Worm (Caenorhabditis elegans) whole organism, L1 larva: Measurements from ENCODE around the gene F41E6.15.
A peak's percentile ranks its signal among the peaks of the same experiment; 100 is the strongest.

Experiments
- C04F5.9 ChIP-seq: sonication (generic microtip); optimal IDR thresholded peaks from 2 replicates; lab custom pipeline; 2016; ENCODE audit warnings: missing genetic modification characterization, missing compliant biosample characterization
- C34B4.2 ChIP-seq: sonication (generic microtip); optimal IDR thresholded peaks from 2 replicates; lab custom pipeline; 2017; ENCODE audit warnings: mild to moderate bottlenecking, missing genetic modification characterization, missing compliant biosample characterization
- F16B12.6 ChIP-seq: fragments of 150-350 bp; optimal IDR thresholded peaks from 2 replicates; lab custom pipeline; 2014; ENCODE audit warnings: missing biosample characterization, missing genetic modification characterization
- Y116A8C.19 ChIP-seq: sonication (generic microtip); optimal IDR thresholded peaks from 2 replicates; lab custom pipeline; 2016; ENCODE audit warnings: missing compliant biosample characterization, missing genetic modification characterization, borderline replicate concordance
- aha-1 ChIP-seq: fragments of 150-350 bp; optimal IDR thresholded peaks from 2 replicates; lab custom pipeline; 2014; ENCODE audit warnings: missing biosample characterization, missing genetic modification characterization
- alr-1 ChIP-seq: fragments of 200-800 bp; sonication (Bioruptor generic); optimal IDR thresholded peaks from 2 replicates; lab custom pipeline; 2018; ENCODE audit warnings: borderline replicate concordance, mild to moderate bottlenecking, missing genetic modification characterization, missing compliant biosample characterization
- aly-2 ChIP-seq: fragments of 150-350 bp; optimal IDR thresholded peaks from 2 replicates; lab custom pipeline; 2014; ENCODE audit warnings: missing biosample characterization, missing genetic modification characterization
- ama-1 ChIP-seq: fragments of 150-350 bp; optimal IDR thresholded peaks from 2 replicates; lab custom pipeline; 2014
- ceh-63 ChIP-seq: fragments of 200-800 bp; sonication (Bioruptor generic); optimal IDR thresholded peaks from 2 replicates; lab custom pipeline; 2018; ENCODE audit warnings: mild to moderate bottlenecking, missing genetic modification characterization, missing compliant biosample characterization
- ceh-90 ChIP-seq: sonication (generic microtip); optimal IDR thresholded peaks from 2 replicates; lab custom pipeline; 2016; ENCODE audit warnings: missing genetic modification characterization, missing compliant biosample characterization
- egl-27 ChIP-seq, 2 experiments: fragments of 150-350 bp in 1 of 2; sonication (generic microtip); optimal IDR thresholded peaks; 3 replicates each; lab custom pipeline; 2017 to 2018; ENCODE audit warnings: missing biosample characterization in 2 of 2, missing genetic modification characterization in 2 of 2, missing genetic modification reagents in 2 of 2
- elt-3 ChIP-seq, 6 experiments: fragments of 150-350 bp in 1 of 6; sonication (generic microtip); optimal IDR thresholded peaks; 2 replicates each; lab custom pipeline; 2017 to 2018; ENCODE audit warnings: missing biosample characterization in 6 of 6, missing genetic modification characterization in 6 of 6, inconsistent platforms in 1 of 6
- ets-5 ChIP-seq: fragments of 200-800 bp; sonication (Bioruptor generic); IDR thresholded peaks from 2 replicates; pipeline ENCODE4 v1.3.6; 2022; ENCODE audit warnings: missing genetic modification characterization, missing compliant biosample characterization
- fkh-10 ChIP-seq: sonication (generic microtip); optimal IDR thresholded peaks from 2 replicates; lab custom pipeline; 2017; ENCODE audit warnings: missing biosample characterization, missing genetic modification reagents, missing genetic modification characterization
- fkh-4 ChIP-seq: sonication (generic microtip); optimal IDR thresholded peaks from 2 replicates; lab custom pipeline; 2016; ENCODE audit warnings: missing compliant biosample characterization, missing genetic modification characterization, borderline replicate concordance
- fkh-8 ChIP-seq: sonication (generic microtip); optimal IDR thresholded peaks from 2 replicates; lab custom pipeline; 2016; ENCODE audit warnings: mild to moderate bottlenecking, missing genetic modification characterization, missing compliant biosample characterization
- fos-1 ChIP-seq: fragments of 150-350 bp; optimal IDR thresholded peaks from 2 replicates; lab custom pipeline; 2014; ENCODE audit warnings: missing biosample characterization, missing genetic modification characterization
- grh-1 ChIP-seq: fragments of 200-800 bp; sonication (Bioruptor generic); IDR thresholded peaks from 2 replicates; pipeline ENCODE4 v1.3.6; 2022; ENCODE audit warnings: missing genetic modification reagents, missing genetic modification characterization, missing compliant biosample characterization
- hlh-4 ChIP-seq: sonication (generic microtip); optimal IDR thresholded peaks from 2 replicates; lab custom pipeline; 2016; ENCODE audit warnings: mild to moderate bottlenecking, missing genetic modification characterization, missing compliant biosample characterization
- hpl-2 ChIP-seq: fragments of 150-350 bp; optimal IDR thresholded peaks from 2 replicates; lab custom pipeline; 2014; ENCODE audit warnings: missing biosample characterization, missing genetic modification reagents, missing genetic modification characterization
- jun-1 ChIP-seq: fragments of 150-350 bp; optimal IDR thresholded peaks from 2 replicates; lab custom pipeline; 2014; ENCODE audit warnings: missing biosample characterization, missing genetic modification reagents, missing genetic modification characterization
- lin-13 ChIP-seq: fragments of 150-350 bp; optimal IDR thresholded peaks from 2 replicates; lab custom pipeline; 2014; ENCODE audit warnings: missing biosample characterization, missing genetic modification reagents, missing genetic modification characterization
- lin-14 ChIP-seq: fragments of 200-800 bp; sonication (Bioruptor generic); optimal IDR thresholded peaks from 2 replicates; lab custom pipeline; 2018; ENCODE audit warnings: mild to moderate bottlenecking, missing genetic modification characterization, moderate library complexity, missing compliant biosample characterization
- lin-15B ChIP-seq: fragments of 150-350 bp; sonication (generic microtip); optimal IDR thresholded peaks from 3 replicates; lab custom pipeline; 2014; ENCODE audit warnings: missing biosample characterization, missing genetic modification characterization
- lin-35 ChIP-seq, 2 experiments: fragments of 150-350 bp; optimal IDR thresholded peaks; 2 replicates each; lab custom pipeline; 2014; ENCODE audit warnings: missing biosample characterization in 2 of 2, missing genetic modification characterization in 2 of 2, missing genetic modification reagents in 2 of 2
- lin-39 ChIP-seq: fragments of 150-350 bp; optimal IDR thresholded peaks from 2 replicates; lab custom pipeline; 2014; ENCODE audit warnings: missing biosample characterization, missing genetic modification reagents, missing genetic modification characterization
- lir-3 ChIP-seq: sonication (generic microtip); optimal IDR thresholded peaks from 2 replicates; lab custom pipeline; 2016; ENCODE audit warnings: mild to moderate bottlenecking, missing genetic modification characterization, moderate library complexity, missing compliant biosample characterization; ENCODE audit not compliant: poor library complexity
- lsy-2 ChIP-seq, 2 experiments: fragments of 150-350 bp; optimal IDR thresholded peaks; 2 replicates each; lab custom pipeline; 2014; ENCODE audit warnings: missing biosample characterization in 2 of 2, missing genetic modification characterization in 2 of 2
- mdl-1 ChIP-seq, 2 experiments: fragments of 150-350 bp; optimal IDR thresholded peaks; 2 replicates each; lab custom pipeline; 2014 to 2017; ENCODE audit warnings: missing biosample characterization in 2 of 2, missing genetic modification characterization in 2 of 2, inconsistent platforms in 1 of 2
- mef-2 ChIP-seq: fragments of 150-350 bp; optimal IDR thresholded peaks from 2 replicates; lab custom pipeline; 2014; ENCODE audit warnings: missing biosample characterization, missing genetic modification characterization
- nhr-11 ChIP-seq: fragments of 150-350 bp; optimal IDR thresholded peaks from 2 replicates; lab custom pipeline; 2014; ENCODE audit warnings: missing biosample characterization, missing genetic modification characterization
- nhr-12 ChIP-seq: sonication (generic microtip); optimal IDR thresholded peaks from 2 replicates; lab custom pipeline; 2017; ENCODE audit warnings: missing biosample characterization, missing genetic modification characterization
- nhr-20 ChIP-seq: sonication (generic microtip); optimal IDR thresholded peaks from 2 replicates; lab custom pipeline; 2016; ENCODE audit warnings: mild to moderate bottlenecking, missing genetic modification characterization, missing compliant biosample characterization
- nhr-71 ChIP-seq: sonication (generic microtip); optimal IDR thresholded peaks from 2 replicates; lab custom pipeline; 2016; ENCODE audit warnings: mild to moderate bottlenecking, missing genetic modification characterization, moderate library complexity, missing compliant biosample characterization
- nhr-76 ChIP-seq: sonication (generic microtip); optimal IDR thresholded peaks from 2 replicates; lab custom pipeline; 2017; ENCODE audit warnings: missing biosample characterization, missing genetic modification characterization
- nhr-77 ChIP-seq: fragments of 150-350 bp; optimal IDR thresholded peaks from 2 replicates; lab custom pipeline; 2014; ENCODE audit warnings: missing biosample characterization, missing genetic modification characterization
- nhr-84 ChIP-seq: sonication (generic microtip); optimal IDR thresholded peaks from 2 replicates; lab custom pipeline; 2017; ENCODE audit warnings: missing biosample characterization, missing genetic modification characterization
- nhr-85 ChIP-seq: sonication (generic microtip); peaks from one replicate; lab custom pipeline; 2016; ENCODE audit warnings: missing genetic modification characterization, inconsistent platforms, missing compliant biosample characterization
- nhr-90 ChIP-seq: sonication (generic microtip); optimal IDR thresholded peaks from 2 replicates; lab custom pipeline; 2016; ENCODE audit warnings: mild to moderate bottlenecking, missing genetic modification characterization, missing compliant biosample characterization; ENCODE audit not compliant: poor library complexity
- pag-3 ChIP-seq: sonication (generic microtip); optimal IDR thresholded peaks from 2 replicates; lab custom pipeline; 2017; ENCODE audit warnings: missing genetic modification characterization, mild to moderate bottlenecking, missing compliant biosample characterization, antibody characterized with exemption, borderline replicate concordance; ENCODE audit not compliant: insufficient read depth
- pax-3 ChIP-seq: fragments of 200-800 bp; sonication (Bioruptor generic); optimal IDR thresholded peaks from 2 replicates; lab custom pipeline; 2018; ENCODE audit warnings: mild to moderate bottlenecking, missing genetic modification characterization, moderate library complexity, missing compliant biosample characterization
- pqm-1 ChIP-seq: sonication (generic microtip); optimal IDR thresholded peaks from 3 replicates; lab custom pipeline; 2017; ENCODE audit warnings: missing biosample characterization, missing genetic modification characterization
- rnt-1 ChIP-seq: sonication (generic microtip); optimal IDR thresholded peaks from 2 replicates; lab custom pipeline; 2016; ENCODE audit warnings: mild to moderate bottlenecking, missing genetic modification characterization, moderate library complexity, missing compliant biosample characterization
- snu-23 ChIP-seq: sonication (generic microtip); optimal IDR thresholded peaks from 2 replicates; lab custom pipeline; 2016; ENCODE audit warnings: missing genetic modification characterization, missing compliant biosample characterization
- tlp-1 ChIP-seq: fragments of 150-350 bp; optimal IDR thresholded peaks from 2 replicates; lab custom pipeline; 2014; ENCODE audit warnings: missing biosample characterization, missing genetic modification characterization
- unc-30 ChIP-seq: sonication (generic microtip); optimal IDR thresholded peaks from 2 replicates; lab custom pipeline; 2017; ENCODE audit warnings: missing biosample characterization, missing genetic modification characterization
- unc-62 ChIP-seq: fragments of 150-350 bp; optimal IDR thresholded peaks from 2 replicates; lab custom pipeline; 2014; ENCODE audit warnings: missing biosample characterization, missing genetic modification reagents, missing genetic modification characterization
- xbp-1 ChIP-seq: sonication (generic microtip); optimal IDR thresholded peaks from 2 replicates; lab custom pipeline; 2016; ENCODE audit warnings: missing genetic modification characterization, missing compliant biosample characterization
- zag-1 ChIP-seq: fragments of 150-350 bp; optimal IDR thresholded peaks from 2 replicates; lab custom pipeline; 2014; ENCODE audit warnings: missing biosample characterization, missing genetic modification characterization
- zip-4 ChIP-seq: fragments of 200-800 bp; sonication (Bioruptor generic); optimal IDR thresholded peaks from 2 replicates; lab custom pipeline; 2018; ENCODE audit warnings: mild to moderate bottlenecking, missing genetic modification characterization, moderate library complexity, missing compliant biosample characterization

The F41E6.15 gene

ce11 chrV:8607353-8607850 is 4.9 kb upstream of the F41E6.15 start, which contains the start of gene smk-1 (continued):
- TF ChIP-seq grh-1: no peak
- TF ChIP-seq mdl-1 (tag; optimal IDR thresholded peaks at IDR 0.05; lab: Kevin White, UChicago): peak in 1 of 2 experiments; percentile 11
- no peak for TF ChIP-seq C34B4.2
- TF ChIP-seq jun-1 (tag; lab: Kevin White, UChicago): no peak
- peak; percentile 77 for TF ChIP-seq nhr-85 (tag; lab: Kevin White, UChicago)

DNA sequence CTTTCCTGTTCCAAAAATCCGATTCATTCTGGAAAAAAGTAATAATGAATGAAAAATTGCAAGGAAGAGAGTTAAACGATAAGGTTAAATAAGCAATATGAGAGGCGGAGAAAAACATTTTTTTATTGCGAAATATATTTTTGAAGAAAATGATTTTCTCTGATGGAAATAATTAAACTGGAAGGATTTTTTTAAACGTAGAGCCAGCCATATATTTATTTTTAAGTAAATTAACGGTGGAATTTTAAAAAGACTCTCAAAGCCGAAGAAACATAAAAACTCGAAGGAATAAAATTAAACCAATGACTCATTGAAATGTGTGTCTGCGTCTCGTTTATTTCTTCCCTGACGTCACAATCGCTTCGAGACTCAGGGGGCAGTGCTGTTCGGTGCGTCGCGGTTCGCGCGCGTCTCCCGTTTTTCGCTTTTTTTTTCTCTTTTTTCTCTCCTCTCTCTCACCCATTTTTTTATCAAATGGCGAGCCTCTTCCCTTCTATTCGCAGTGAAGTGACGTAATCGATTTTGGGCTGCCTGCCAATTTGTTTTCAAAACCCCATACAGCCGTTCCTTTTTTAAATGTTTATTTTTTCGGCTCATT is 3.7 kb upstream of the F41E6.15 start, which contains the start of gene vps-60:
Gene vps-60 (minus strand): TSS at position 30 of the 598 bp plus-strand sequence.
- peak; percentile 34 for TF ChIP-seq hpl-2
- peak; percentile 93 for TF ChIP-seq nhr-77 (tag; lab: Kevin White, UChicago)
- peak; percentile 89 for TF ChIP-seq rnt-1 (tag; lab: Kevin White, UChicago)
- no peak for TF ChIP-seq ets-5
- TF ChIP-seq zip-4 (GFP tag; lab: Kevin White, UChicago): peak; percentile 55
- TF ChIP-seq lin-15B (tag; lab: Kevin White, UChicago): peak; percentile 80
- no peak for TF ChIP-seq hlh-4 (tag; lab: Kevin White, UChicago)
- TF ChIP-seq unc-62 (GFP tag; lab: Kevin White, UChicago): no peak
- TF ChIP-seq nhr-84: no peak
- peak; percentile 83 for TF ChIP-seq zag-1
- peak; percentile 98 for TF ChIP-seq nhr-71 (tag; lab: Kevin White, UChicago)
- TF ChIP-seq fkh-10 (GFP tag; lab: Kevin White, UChicago): peak; percentile 85
- peak; percentile 98 for TF ChIP-seq xbp-1 (tag; lab: Kevin White, UChicago)
- TF ChIP-seq nhr-90 (tag; lab: Kevin White, UChicago): peak; percentile 86
- TF ChIP-seq fos-1 (tag; lab: Kevin White, UChicago): peak; percentile 98
- peak; percentile 10 for TF ChIP-seq F16B12.6 (tag; lab: Kevin White, UChicago)
- peak; percentile 87 for TF ChIP-seq pax-3 (tag; lab: Kevin White, UChicago)
- peak; percentile 60 for TF ChIP-seq lir-3 (tag; lab: Kevin White, UChicago)
- TF ChIP-seq ama-1 (lab: Kevin White, UChicago): peak; percentile 10
- TF ChIP-seq fkh-8: peak; percentile 98
- TF ChIP-seq nhr-11 (tag; lab: Kevin White, UChicago): peak; percentile 37
- TF ChIP-seq ceh-90 (tag; lab: Kevin White, UChicago): peak; percentile 47
- TF ChIP-seq ceh-63 (GFP tag; lab: Kevin White, UChicago): no peak
- TF ChIP-seq Y116A8C.19 (tag; lab: Kevin White, UChicago): no peak
- no peak for TF ChIP-seq tlp-1 (tag; lab: Kevin White, UChicago)
- TF ChIP-seq elt-3 (tag; optimal IDR thresholded peaks at IDR 0.05; lab: Kevin White, UChicago): peak in 5 of 6 experiments; percentile 48 to 91 (median 72)
- peak; percentile 87 to 90 for TF ChIP-seq lin-35 (GFP tag; optimal IDR thresholded peaks at IDR 0.05; lab: Kevin White, UChicago)
- peak; percentile 22 for TF ChIP-seq aha-1
- TF ChIP-seq unc-30: no peak
- peak; percentile 52 to 57 for TF ChIP-seq egl-27 (tag; optimal IDR thresholded peaks at IDR 0.05; lab: Kevin White, UChicago)
- TF ChIP-seq alr-1 (tag; lab: Kevin White, UChicago): no peak
- peak; percentile 48 for TF ChIP-seq mef-2
- TF ChIP-seq fkh-4 (tag; lab: Kevin White, UChicago): no peak
- TF ChIP-seq C04F5.9 (tag; lab: Kevin White, UChicago): peak; percentile 29
- peak; percentile 48 for TF ChIP-seq lin-39 (tag; lab: Kevin White, UChicago)
- no peak for TF ChIP-seq pqm-1 (tag; lab: Kevin White, UChicago)
- no peak for TF ChIP-seq pag-3 (tag; lab: Kevin White, UChicago)
- peak; percentile 89 to 96 for TF ChIP-seq lsy-2 (tag; optimal IDR thresholded peaks at IDR 0.05; lab: Kevin White, UChicago)
- peak; percentile 89 for TF ChIP-seq lin-13
- TF ChIP-seq nhr-12 (tag; lab: Kevin White, UChicago): no peak
- peak; percentile 2 for TF ChIP-seq nhr-76 (tag; lab: Kevin White, UChicago)
- peak; percentile 98 for TF ChIP-seq lin-14 (GFP tag; lab: Kevin White, UChicago)
- TF ChIP-seq snu-23 (GFP tag; lab: Kevin White, UChicago): peak; percentile 96
- peak; percentile 67 for TF ChIP-seq aly-2
- peak; percentile 96 for TF ChIP-seq nhr-20 (tag; lab: Kevin White, UChicago)
- TF ChIP-seq C34B4.2: no peak
